Fruit fly (Drosophila melanogaster) whole organism, pupa: ENCODE data around the gene B9d2.
A peak's percentile ranks its signal among the peaks of the same experiment; 100 is the strongest.

Source experiments
- CG13204 ChIP-seq: fragments of 200-800 bp; sonication (Bioruptor generic); optimal IDR thresholded peaks from 2 replicates; lab custom pipeline; 2018; ENCODE audit warnings: missing biosample characterization, mild to moderate bottlenecking, missing genetic modification characterization, moderate library complexity
- CG14655 ChIP-seq: fragments of 200-800 bp; sonication (Bioruptor generic); optimal IDR thresholded peaks from 3 replicates; lab custom pipeline; 2017; ENCODE audit warnings: mild to moderate bottlenecking, missing biosample characterization, missing genetic modification reagents, missing genetic modification characterization
- CG4496 ChIP-seq: fragments of 200-800 bp; sonication (Bioruptor generic); IDR thresholded peaks from 3 replicates; pipeline ENCODE4 v1.3.6; 2022; ENCODE audit warnings: missing biosample characterization, missing genetic modification characterization
- CG8159 ChIP-seq: fragments of 200-800 bp; sonication (Bioruptor generic); optimal IDR thresholded peaks from 3 replicates; lab custom pipeline; 2018; ENCODE audit warnings: missing biosample characterization, mild to moderate bottlenecking, missing genetic modification characterization, moderate library complexity
- EcR ChIP-seq: fragments of 200-800 bp; sonication (Bioruptor generic); optimal IDR thresholded peaks from 3 replicates; lab custom pipeline; 2019; ENCODE audit warnings: missing biosample characterization, missing genetic modification characterization, mild to moderate bottlenecking, moderate library complexity, missing genetic modification reagents
- Ets98B ChIP-seq: fragments of 200-800 bp; sonication (Bioruptor generic); IDR thresholded peaks from 2 replicates; pipeline ENCODE4 v1.3.6; 2022; ENCODE audit warnings: missing biosample characterization, missing genetic modification characterization
- fd96Ca ChIP-seq: fragments of 200-800 bp; sonication (Bioruptor generic); IDR thresholded peaks from 3 replicates; pipeline ENCODE4 v1.3.6; 2022; ENCODE audit warnings: missing biosample characterization, missing genetic modification characterization

DNA sequence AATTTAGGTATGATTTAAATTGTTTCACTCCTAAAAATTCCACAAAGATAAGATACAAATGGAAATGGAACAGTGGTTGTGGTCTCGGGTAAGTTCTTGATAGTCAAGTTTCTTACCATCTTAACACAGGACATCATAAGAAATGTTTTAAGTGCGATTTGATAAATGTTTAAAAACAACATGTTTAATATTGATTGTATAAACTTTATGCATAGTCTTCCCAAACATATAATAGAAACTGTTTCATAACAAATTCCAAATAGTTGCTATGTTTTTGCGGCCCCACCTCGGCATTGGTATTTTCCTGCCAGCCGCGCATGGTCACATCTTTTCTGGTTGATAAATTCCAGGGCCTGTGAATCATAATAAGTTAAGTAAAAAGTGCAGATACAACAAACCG is 5.6 kb downstream of the B9d2 start, which contains the start of gene Arpc4:
- TF ChIP-seq Ets98B (GFP tag; lab: Robert Waterston, UW) (no peak; the same call in 1 of the 2 replicates), EcR (GFP tag; lab: Kevin White, UChicago) (no peak), CG13204 (GFP tag; lab: Kevin White, UChicago) (no peak), CG14655 (GFP tag; lab: Kevin White, UChicago) (no peak), CG8159 (tag; lab: Kevin White, UChicago) (peak; percentile 59), CG4496 (peak; percentile 79), fd96Ca (GFP tag; lab: Robert Waterston, UW) (no peak)
